Fruit fly (Drosophila melanogaster) Kc167 (cell line): ENCODE measurements around the gene CG32988.

Experiments used
- h ChIP-seq: fragments of >200 bp; optimal IDR thresholded peaks from 3 replicates; lab custom pipeline; 2018; ENCODE audit warnings: missing external identifiers
- insv ChIP-seq: fragments of >200 bp; optimal IDR thresholded peaks from 3 replicates; lab custom pipeline; 2018; ENCODE audit warnings: missing external identifiers
- ttk ChIP-seq: sonication (Bioruptor generic); optimal IDR thresholded peaks from 2 replicates; lab custom pipeline; 2017; ENCODE audit warnings: missing external identifiers

DNA sequence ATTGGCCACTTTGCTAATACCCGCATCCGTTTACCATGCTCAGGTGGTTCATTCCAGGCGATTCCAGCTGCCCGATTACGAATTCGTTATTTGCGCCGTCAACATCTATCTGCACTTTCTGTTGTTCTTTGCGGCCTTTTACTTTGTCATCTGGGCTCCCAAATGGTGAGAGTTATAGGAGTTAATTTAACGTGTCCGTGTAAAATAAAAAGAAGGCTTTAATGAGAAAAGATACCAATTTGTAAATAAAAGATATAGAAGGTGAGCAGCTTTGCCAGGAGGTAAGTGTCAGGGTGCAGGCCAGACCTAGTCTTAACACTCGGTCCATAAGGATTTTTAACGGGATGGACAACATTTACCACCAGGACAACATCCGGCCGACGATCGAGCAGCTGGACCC is 1.2 kb upstream of the CG32988 start, which contains the start of gene CG32987:
- TF ChIP-seq ttk (no peak), insv (no peak), h (no peak)
